Worm (Caenorhabditis elegans) whole organism, L4 larva: ENCODE data around the gene dmd-6.
A peak's percentile ranks its signal among the peaks of the same experiment; 100 is the strongest.

ENCODE experiments used
- pha-4 ChIP-seq, 2 experiments: fragments of 150-350 bp in 1 of 2; fragments of 200-800 bp in 1 of 2; sonication (Bioruptor generic) in 1 of 2; IDR thresholded peaks in 1 of 2; optimal IDR thresholded peaks in 1 of 2; 2 replicates each; pipeline versions ENCODE4 v1.3.6 to Lab custom; 2014 to 2022; ENCODE audit warnings: missing genetic modification characterization in 2 of 2, missing genetic modification reagents in 2 of 2, missing biosample characterization in 1 of 2, missing compliant biosample characterization in 1 of 2
- unc-130 ChIP-seq: sonication (generic microtip); optimal IDR thresholded peaks from 2 replicates; lab custom pipeline; 2016; ENCODE audit warnings: missing genetic modification reagents, missing genetic modification characterization, missing compliant biosample characterization

- no peak for TF ChIP-seq unc-130 (GFP tag; lab: Kevin White, UChicago)
- peak; percentile 77 for TF ChIP-seq pha-4 (GFP tag; IDR thresholded peaks at IDR 0.05; lab: Robert Waterston, UW)
- peak; percentile 19 for TF ChIP-seq pha-4 (tag; optimal IDR thresholded peaks at IDR 0.05; lab: Kevin White, UChicago)
Observed at ce11 chrIV:14594249-14594648, 22.2 kb upstream of the dmd-6 start.
